Worm (Caenorhabditis elegans) whole organism, L4 larva: Measurements from ENCODE around the gene scl-26.

ENCODE experiments used
- F26F4.8 ChIP-seq: fragments of 200-800 bp; sonication (Bioruptor generic); conservative IDR thresholded peaks from 2 replicates; pipeline ENCODE4 v1.3.6; 2022; ENCODE audit warnings: missing genetic modification characterization, missing compliant biosample characterization
- F37D6.2 ChIP-seq: sonication (generic microtip); optimal IDR thresholded peaks from 2 replicates; lab custom pipeline; 2016; ENCODE audit warnings: mild to moderate bottlenecking, missing genetic modification characterization, missing compliant biosample characterization
- F44E2.7 ChIP-seq: fragments of 200-800 bp; sonication (Bioruptor generic); IDR thresholded peaks from 2 replicates; pipeline ENCODE4 v2.1.2; 2022; ENCODE audit warnings: missing genetic modification characterization, missing compliant biosample characterization
- Y105C5A.15 ChIP-seq: fragments of 200-800 bp; sonication (Bioruptor generic); IDR thresholded peaks from 2 replicates; pipeline ENCODE4 v1.3.6; 2022; ENCODE audit warnings: missing genetic modification characterization, missing compliant biosample characterization
- Y75B8A.6 ChIP-seq: fragments of 200-800 bp; sonication (Bioruptor generic); IDR thresholded peaks from 2 replicates; pipeline ENCODE4 v1.3.6; 2022; ENCODE audit warnings: missing genetic modification reagents, missing genetic modification characterization, missing compliant biosample characterization
- ZK546.5 ChIP-seq, 2 experiments: sonication (generic microtip); optimal IDR thresholded peaks; 2 replicates each; lab custom pipeline; 2017; ENCODE audit warnings: missing biosample characterization in 2 of 2, missing genetic modification characterization in 2 of 2
- aha-1 ChIP-seq: fragments of 150-350 bp; peaks from one replicate; lab custom pipeline; 2014; ENCODE audit warnings: missing biosample characterization, missing genetic modification characterization
- arid-1 ChIP-seq: fragments of 200-800 bp; sonication (Bioruptor generic); conservative IDR thresholded peaks from 2 replicates; pipeline ENCODE4 v1.3.6; 2022; ENCODE audit warnings: missing genetic modification reagents, missing genetic modification characterization, missing compliant biosample characterization
- cey-2 ChIP-seq: sonication (generic microtip); optimal IDR thresholded peaks from 3 replicates; lab custom pipeline; 2017; ENCODE audit warnings: missing genetic modification characterization, mild to moderate bottlenecking, missing compliant biosample characterization, antibody characterized with exemption, borderline replicate concordance; ENCODE audit not compliant: insufficient read depth
- daf-19 ChIP-seq: fragments of 200-800 bp; sonication (Bioruptor generic); conservative IDR thresholded peaks from 2 replicates; pipeline ENCODE4 v1.3.6; 2022; ENCODE audit warnings: missing genetic modification characterization, missing compliant biosample characterization
- daf-8 ChIP-seq: fragments of 200-800 bp; sonication (Bioruptor generic); IDR thresholded peaks from 2 replicates; pipeline ENCODE4 v1.3.6; 2022; ENCODE audit warnings: missing genetic modification characterization, missing compliant biosample characterization
- dmd-6 ChIP-seq: fragments of 200-800 bp; sonication (Bioruptor generic); IDR thresholded peaks from 2 replicates; pipeline ENCODE4 v1.3.6; 2022; ENCODE audit warnings: missing genetic modification reagents, missing genetic modification characterization, missing compliant biosample characterization
- dve-1 ChIP-seq: sonication (generic microtip); optimal IDR thresholded peaks from 2 replicates; lab custom pipeline; 2017; ENCODE audit warnings: antibody characterized with exemption, mild to moderate bottlenecking, missing genetic modification characterization, missing compliant biosample characterization; ENCODE audit not compliant: insufficient read depth
- hif-1 ChIP-seq, 2 experiments: sonication (generic microtip); optimal IDR thresholded peaks; 2 replicates each; lab custom pipeline; 2016 to 2017; ENCODE audit warnings: missing compliant biosample characterization in 2 of 2, missing genetic modification characterization in 2 of 2, missing genetic modification reagents in 2 of 2, missing genotype in 2 of 2, mild to moderate bottlenecking in 1 of 2
- hlh-11 ChIP-seq: fragments of 200-800 bp; sonication (Bioruptor generic); optimal IDR thresholded peaks from 2 replicates; lab custom pipeline; 2018; ENCODE audit warnings: mild to moderate bottlenecking, missing genetic modification characterization, missing compliant biosample characterization
- hlh-30 ChIP-seq: sonication (generic microtip); optimal IDR thresholded peaks from 2 replicates; lab custom pipeline; 2017; ENCODE audit warnings: antibody characterized with exemption, mild to moderate bottlenecking, missing genetic modification characterization, missing compliant biosample characterization; ENCODE audit not compliant: insufficient read depth
- lin-1 ChIP-seq: fragments of 200-800 bp; sonication (Bioruptor generic); IDR thresholded peaks from 2 replicates; pipeline ENCODE4 v1.3.6; 2022; ENCODE audit warnings: missing genetic modification reagents, missing genetic modification characterization, missing compliant biosample characterization
- lin-13 ChIP-seq: fragments of 150-350 bp; optimal IDR thresholded peaks from 2 replicates; lab custom pipeline; 2014; ENCODE audit warnings: missing biosample characterization, missing genetic modification reagents, missing genetic modification characterization
- lin-39 ChIP-seq: fragments of 150-350 bp; optimal IDR thresholded peaks from 2 replicates; lab custom pipeline; 2014; ENCODE audit warnings: missing biosample characterization, missing genetic modification reagents, missing genetic modification characterization
- lir-3 ChIP-seq: sonication (generic microtip); optimal IDR thresholded peaks from 2 replicates; lab custom pipeline; 2016; ENCODE audit warnings: mild to moderate bottlenecking, missing genetic modification characterization, missing compliant biosample characterization
- mes-2 ChIP-seq: sonication (generic microtip); optimal IDR thresholded peaks from 2 replicates; lab custom pipeline; 2016; ENCODE audit warnings: missing genotype, mild to moderate bottlenecking, missing genetic modification characterization, missing compliant biosample characterization; ENCODE audit not compliant: poor library complexity, severe bottlenecking
- mxl-3 ChIP-seq: fragments of 200-800 bp; sonication (Bioruptor generic); optimal IDR thresholded peaks from 2 replicates; lab custom pipeline; 2018; ENCODE audit warnings: mild to moderate bottlenecking, missing genetic modification characterization, missing compliant biosample characterization
- nhr-11 ChIP-seq: fragments of 150-350 bp; optimal IDR thresholded peaks from 2 replicates; lab custom pipeline; 2014; ENCODE audit warnings: missing biosample characterization, missing genetic modification characterization
- nhr-25 ChIP-seq: sonication (generic microtip); optimal IDR thresholded peaks from 2 replicates; lab custom pipeline; 2017; ENCODE audit warnings: missing genetic modification characterization, mild to moderate bottlenecking, missing compliant biosample characterization, antibody characterized with exemption, moderate library complexity, borderline replicate concordance; ENCODE audit not compliant: insufficient read depth
- nhr-48 ChIP-seq: sonication (generic microtip); optimal IDR thresholded peaks from 2 replicates; lab custom pipeline; 2016; ENCODE audit warnings: mild to moderate bottlenecking, missing genetic modification characterization, missing compliant biosample characterization
- pha-4 ChIP-seq, 2 experiments: fragments of 150-350 bp in 1 of 2; fragments of 200-800 bp in 1 of 2; sonication (Bioruptor generic) in 1 of 2; IDR thresholded peaks in 1 of 2; optimal IDR thresholded peaks in 1 of 2; 2 replicates each; pipeline versions ENCODE4 v1.3.6 to Lab custom; 2014 to 2022; ENCODE audit warnings: missing genetic modification characterization in 2 of 2, missing genetic modification reagents in 2 of 2, missing biosample characterization in 1 of 2, missing compliant biosample characterization in 1 of 2
- rbr-2 ChIP-seq: sonication (generic microtip); optimal IDR thresholded peaks from 2 replicates; lab custom pipeline; 2016; ENCODE audit warnings: missing genotype, missing genetic modification characterization, missing compliant biosample characterization
- sdz-12 ChIP-seq: fragments of 200-800 bp; sonication (Bioruptor generic); optimal IDR thresholded peaks from 2 replicates; lab custom pipeline; 2018; ENCODE audit warnings: mild to moderate bottlenecking, missing genetic modification characterization, missing compliant biosample characterization
- snpc-4 ChIP-seq: fragments of 150-350 bp; optimal IDR thresholded peaks from 2 replicates; lab custom pipeline; 2014; ENCODE audit warnings: missing biosample characterization, missing genetic modification characterization
- unc-130 ChIP-seq: sonication (generic microtip); optimal IDR thresholded peaks from 2 replicates; lab custom pipeline; 2016; ENCODE audit warnings: missing genetic modification reagents, missing genetic modification characterization, missing compliant biosample characterization
- unc-39 ChIP-seq: sonication (generic microtip); optimal IDR thresholded peaks from 2 replicates; lab custom pipeline; 2017; ENCODE audit warnings: missing biosample characterization, missing genetic modification characterization
- unc-62 ChIP-seq, 3 experiments: fragments of 150-350 bp in 1 of 3; sonication (generic microtip); optimal IDR thresholded peaks in 2 of 3; peaks in 1 of 3; 1 replicate in 1 of 3; 2 replicates in 2 of 3; lab custom pipeline; 2014 to 2017; ENCODE audit warnings: missing biosample characterization in 3 of 3, missing genetic modification characterization in 3 of 3, missing genetic modification reagents in 3 of 3, missing genotype in 1 of 3
- vab-7 ChIP-seq: fragments of 200-800 bp; sonication (Bioruptor generic); IDR thresholded peaks from 2 replicates; pipeline ENCODE4 v1.3.6; 2022; ENCODE audit warnings: missing genetic modification reagents, missing genetic modification characterization, missing compliant biosample characterization
- zag-1 ChIP-seq: fragments of 150-350 bp; optimal IDR thresholded peaks from 2 replicates; lab custom pipeline; 2014; ENCODE audit warnings: missing biosample characterization, missing genetic modification characterization
- zip-11 ChIP-seq: fragments of 200-800 bp; sonication (Bioruptor generic); IDR thresholded peaks from 2 replicates; pipeline ENCODE4 v1.3.6; 2022; ENCODE audit warnings: missing genetic modification characterization, missing compliant biosample characterization
- zip-2 ChIP-seq: fragments of 150-350 bp; optimal IDR thresholded peaks from 2 replicates; lab custom pipeline; 2014; ENCODE audit warnings: missing biosample characterization, missing genetic modification characterization
- ztf-11 ChIP-seq: fragments of 150-350 bp; optimal IDR thresholded peaks from 2 replicates; lab custom pipeline; 2014; ENCODE audit warnings: missing biosample characterization, missing genetic modification characterization
- ztf-7 ChIP-seq: fragments of 150-350 bp; optimal IDR thresholded peaks from 2 replicates; lab custom pipeline; 2014; ENCODE audit warnings: missing biosample characterization, missing genetic modification characterization

The scl-26 gene

DNA sequence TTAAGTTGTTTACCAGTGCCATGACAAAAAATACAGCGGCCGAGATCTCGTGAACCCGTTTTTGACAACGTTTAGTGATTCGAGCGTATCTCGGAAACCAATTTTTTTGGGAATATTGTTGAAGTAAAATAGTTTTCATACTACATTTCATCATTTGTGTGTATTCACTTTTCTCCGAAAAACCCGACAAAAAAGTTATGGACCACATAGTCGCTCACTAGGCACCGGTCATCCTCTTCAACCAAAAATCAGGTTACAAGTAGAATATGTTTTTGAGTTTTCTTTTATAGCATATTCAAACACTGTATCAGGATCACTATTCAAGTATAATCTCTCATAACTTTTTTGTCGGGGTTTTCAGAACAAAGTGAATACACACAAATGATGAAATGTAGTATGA, 40.4 kb upstream of the scl-26 start:
- TF ChIP-seq unc-39 (tag; lab: Kevin White, UChicago) (no peak), lin-1 (GFP tag; lab: Robert Waterston, UW) (no peak), unc-62 (GFP tag; optimal IDR thresholded peaks at IDR 0.05 in 1 of 2; lab: Kevin White, UChicago) (peak in 1 of 2 experiments; percentile 92), unc-62 (tag; optimal IDR thresholded peaks at IDR 0.05; lab: Kevin White, UChicago) (no peak)
- TF ChIP-seq, all 104 proteins: peak for 1

DNA sequence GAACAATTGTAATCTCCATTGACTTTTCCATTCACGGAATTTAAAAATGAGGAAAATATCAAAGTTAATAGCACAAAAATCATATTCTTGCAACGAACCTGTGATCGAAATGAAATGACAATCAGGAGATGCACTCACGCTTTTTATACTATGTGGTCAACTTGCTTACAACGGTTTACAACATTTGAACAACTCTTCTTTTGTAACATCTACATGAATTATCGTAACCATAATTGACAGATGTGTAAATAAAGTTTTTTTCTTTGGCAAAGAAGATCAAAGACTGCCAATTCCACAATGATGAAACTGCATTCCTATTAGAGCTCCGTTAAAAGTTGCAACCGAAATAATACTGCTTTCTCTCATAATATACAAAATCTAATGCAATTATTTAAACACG, 38.4 kb upstream of the scl-26 start, which contains the start of gene F07C4.10:
Gene F07C4.10, minus strand, starts transcription at position 101 of the 400 bp plus-strand sequence.
- TF ChIP-seq aha-1 (tag; lab: Kevin White, UChicago) (no peak), F26F4.8 (GFP tag; lab: Robert Waterston, UW) (no peak), lin-13 (no peak), lin-39 (tag; lab: Kevin White, UChicago) (no peak), mes-2 (no peak), zip-11 (GFP tag; lab: Robert Waterston, UW) (no peak), hlh-11 (tag; lab: Kevin White, UChicago) (no peak), hif-1 (tag; optimal IDR thresholded peaks at IDR 0.05; lab: Kevin White, UChicago) (no peak), zag-1 (tag; lab: Kevin White, UChicago) (no peak), nhr-25 (tag; lab: Kevin White, UChicago) (no peak), F44E2.7 (no peak), pha-4 (GFP tag; IDR thresholded peaks at IDR 0.05; lab: Robert Waterston, UW) (no peak), pha-4 (tag; optimal IDR thresholded peaks at IDR 0.05; lab: Kevin White, UChicago) (no peak), Y105C5A.15 (GFP tag; lab: Robert Waterston, UW) (no peak)

DNA sequence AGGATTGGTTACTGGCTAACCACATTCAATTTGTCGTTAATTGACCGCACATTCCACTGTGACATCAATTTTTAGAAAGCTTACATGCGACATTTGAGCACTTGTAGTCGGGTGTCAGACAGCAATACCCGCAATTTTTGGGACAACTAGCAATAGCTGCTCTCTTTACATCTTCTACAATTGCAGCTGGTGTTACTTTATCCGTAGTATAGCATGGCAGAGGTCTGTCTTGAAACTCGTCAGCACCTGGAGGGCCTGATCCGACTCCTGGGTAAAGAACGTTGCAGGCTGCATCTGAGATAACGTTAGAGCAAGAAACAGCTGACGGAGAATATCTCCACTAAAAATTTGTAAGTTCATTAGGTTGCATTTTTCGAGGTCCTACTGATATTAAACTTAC, 38.0 kb upstream of the scl-26 start:
- TF ChIP-seq ZK546.5 (tag; optimal IDR thresholded peaks at IDR 0.05; lab: Kevin White, UChicago), result no peak
- no peak for TF ChIP-seq vab-7 (GFP tag; lab: Robert Waterston, UW)
- no peak for TF ChIP-seq mxl-3 (GFP tag; lab: Kevin White, UChicago)
- peak; percentile 78 for TF ChIP-seq aha-1 (tag; lab: Kevin White, UChicago)
- no peak for TF ChIP-seq daf-8 (GFP tag; lab: Robert Waterston, UW)
- peak in 1 of 2 experiments; percentile 76 for TF ChIP-seq unc-62 (GFP tag; optimal IDR thresholded peaks at IDR 0.05 in 1 of 2; lab: Kevin White, UChicago)
- TF ChIP-seq unc-62 (tag; optimal IDR thresholded peaks at IDR 0.05; lab: Kevin White, UChicago), result no peak
- TF ChIP-seq dmd-6, result no peak

DNA sequence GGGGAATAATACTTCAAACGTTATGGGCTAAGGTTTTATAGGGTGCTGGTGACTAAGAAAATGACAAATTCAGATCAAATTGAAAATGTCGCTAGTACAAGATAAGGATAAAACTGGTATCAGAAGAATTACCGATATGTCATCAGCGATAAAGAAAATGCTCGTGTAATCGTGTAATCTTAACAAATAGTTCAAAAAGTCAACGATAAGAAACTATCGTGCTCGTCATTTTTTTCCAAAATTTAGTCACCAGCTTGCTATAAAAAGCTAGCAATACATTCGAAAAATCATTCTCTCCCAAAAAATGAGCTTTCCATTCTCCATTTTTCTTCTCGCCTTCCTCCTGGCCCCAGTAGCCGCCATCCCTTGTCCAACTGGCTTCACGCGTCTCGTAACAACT, 36.5 kb upstream of the scl-26 start, which contains the start of gene clec-45:
Gene clec-45, plus strand, starts transcription at position 301 of the 400 bp plus-strand sequence.
- no peak for TF ChIP-seq Y75B8A.6 (GFP tag; lab: Robert Waterston, UW)
- no peak for TF ChIP-seq dve-1 (tag; lab: Kevin White, UChicago)
- no peak for TF ChIP-seq zip-2
- no peak for TF ChIP-seq hif-1 (tag; optimal IDR thresholded peaks at IDR 0.05; lab: Kevin White, UChicago)
- TF ChIP-seq ztf-11 (tag; lab: Kevin White, UChicago), result no peak
- no peak for TF ChIP-seq lir-3 (tag; lab: Kevin White, UChicago)
- no peak for TF ChIP-seq ztf-7 (tag; lab: Kevin White, UChicago)
- no peak for TF ChIP-seq arid-1 (GFP tag; lab: Robert Waterston, UW)
- TF ChIP-seq nhr-48 (tag; lab: Kevin White, UChicago), result no peak
- TF ChIP-seq F37D6.2 (tag; lab: Kevin White, UChicago), result no peak
- TF ChIP-seq cey-2 (tag; lab: Kevin White, UChicago), result no peak
- no peak for TF ChIP-seq hlh-30 (tag; lab: Kevin White, UChicago)
- TF ChIP-seq rbr-2 (tag; lab: Kevin White, UChicago), result no peak
- no peak for TF ChIP-seq nhr-11 (tag; lab: Kevin White, UChicago)
- TF ChIP-seq unc-39 (tag; lab: Kevin White, UChicago), result no peak
- TF ChIP-seq snpc-4, result no peak
- no peak for TF ChIP-seq F26F4.8 (GFP tag; lab: Robert Waterston, UW)
- no peak for TF ChIP-seq unc-130 (GFP tag; lab: Kevin White, UChicago)
- TF ChIP-seq sdz-12 (GFP tag; lab: Kevin White, UChicago), result no peak
- no peak for TF ChIP-seq daf-19 (GFP tag; lab: Robert Waterston, UW)
